Worm (Caenorhabditis elegans) whole organism, L4/young adult: ENCODE measurements around the gene tin-9.2.

ENCODE experiments used
- W03F9.2 ChIP-seq: fragments of 150-350 bp; optimal IDR thresholded peaks from 2 replicates; lab custom pipeline; 2014; ENCODE audit warnings: missing biosample characterization, missing genetic modification characterization
- him-1 ChIP-seq: sonication (generic microtip); optimal IDR thresholded peaks from 2 replicates; lab custom pipeline; 2016; ENCODE audit warnings: missing genotype, missing genetic modification reagents, missing genetic modification characterization, missing compliant biosample characterization

DNA sequence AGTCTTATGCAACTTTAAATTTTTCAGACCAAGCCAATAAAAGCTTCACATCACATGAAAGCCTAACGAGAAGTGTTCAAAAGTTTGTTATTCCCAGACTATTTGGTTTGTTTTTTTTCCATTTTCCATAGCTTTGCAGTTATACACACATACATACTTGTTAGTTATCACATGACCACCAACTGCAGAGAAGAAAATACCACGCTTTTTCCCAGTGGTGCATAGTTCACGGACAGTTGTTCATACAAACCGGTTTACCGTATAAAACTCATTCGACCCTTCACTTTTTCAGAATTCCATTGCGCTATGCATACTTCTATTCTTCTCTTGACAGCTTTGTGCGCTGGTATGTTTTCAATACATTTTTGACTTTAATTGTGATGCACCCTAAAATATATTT, 35.1 kb upstream of the tin-9.2 start, which contains the start of gene scl-5:
- no peak for TF ChIP-seq him-1
- TF ChIP-seq W03F9.2 (tag; lab: Kevin White, UChicago) = no peak
